Fruit fly (Drosophila melanogaster) whole organism, embryonic: ENCODE results near the gene hry.

Source experiments
- B-H2 ChIP-seq: fragments of 200-800 bp; sonication (Bioruptor generic); optimal IDR thresholded peaks from 2 replicates; lab custom pipeline; 2018; ENCODE audit warnings: missing biosample characterization, mild to moderate bottlenecking, missing genetic modification characterization
- Bdp1 ChIP-seq: fragments of 200-800 bp; sonication (Bioruptor generic); optimal IDR thresholded peaks from 3 replicates; lab custom pipeline; 2016; ENCODE audit warnings: missing biosample characterization, missing genetic modification characterization
- CG10565 ChIP-seq: fragments of 200-800 bp; sonication (Bioruptor generic); optimal IDR thresholded peaks from 3 replicates; lab custom pipeline; 2016; ENCODE audit warnings: missing biosample characterization, mild to moderate bottlenecking, missing genetic modification characterization
- CG10979 ChIP-seq: fragments of 200-800 bp; sonication (Bioruptor generic); optimal IDR thresholded peaks from 2 replicates; lab custom pipeline; 2018; ENCODE audit warnings: missing biosample characterization, mild to moderate bottlenecking, missing genetic modification characterization, moderate library complexity
- CG11247 ChIP-seq: fragments of 200-800 bp; sonication (Bioruptor generic); IDR thresholded peaks from 2 replicates; pipeline ENCODE4 v1.3.6; 2022; ENCODE audit warnings: missing biosample characterization, missing genetic modification characterization
- CG12155 ChIP-seq: fragments of 200-800 bp; sonication (Bioruptor generic); optimal IDR thresholded peaks from 3 replicates; lab custom pipeline; 2016; ENCODE audit warnings: missing biosample characterization, missing genetic modification characterization
- CG1233 ChIP-seq: fragments of 200-800 bp; sonication (Bioruptor generic); optimal IDR thresholded peaks from 4 replicates; lab custom pipeline; 2018; ENCODE audit warnings: missing biosample characterization, mild to moderate bottlenecking, missing genetic modification characterization
- CG14014 ChIP-seq: fragments of 200-800 bp; sonication (Bioruptor generic); IDR thresholded peaks from 2 replicates; pipeline ENCODE4 v1.3.6; 2022; ENCODE audit warnings: missing biosample characterization, missing genetic modification characterization
- CG1529 ChIP-seq: fragments of 200-800 bp; sonication (Bioruptor generic); optimal IDR thresholded peaks from 3 replicates; lab custom pipeline; 2018; ENCODE audit warnings: missing biosample characterization, missing genetic modification characterization
- CG15479 ChIP-seq: fragments of 200-800 bp; sonication (Bioruptor generic); optimal IDR thresholded peaks from 3 replicates; lab custom pipeline; 2019; ENCODE audit warnings: missing biosample characterization, mild to moderate bottlenecking, missing genetic modification characterization, moderate library complexity
- CG17328 ChIP-seq: fragments of 200-800 bp; sonication (Bioruptor generic); IDR thresholded peaks from 2 replicates; pipeline ENCODE4 v1.3.6; 2022; ENCODE audit warnings: missing biosample characterization, missing genetic modification characterization
- CG1792 ChIP-seq: fragments of 200-800 bp; sonication (Bioruptor generic); optimal IDR thresholded peaks from 2 replicates; lab custom pipeline; 2016; ENCODE audit warnings: missing biosample characterization, missing genetic modification characterization
- CG2889 ChIP-seq: fragments of 200-800 bp; sonication (Bioruptor generic); IDR thresholded peaks from 3 replicates; pipeline ENCODE4 v1.3.6; 2022; ENCODE audit warnings: missing biosample characterization, missing genetic modification characterization
- CG31224 ChIP-seq: fragments of 200-800 bp; sonication (Bioruptor generic); IDR thresholded peaks from 2 replicates; pipeline ENCODE4 v1.3.6; 2022; ENCODE audit warnings: missing biosample characterization, missing genetic modification characterization
- CG31441 ChIP-seq: fragments of 200-800 bp; sonication (Bioruptor generic); IDR thresholded peaks from 2 replicates; pipeline ENCODE4 v1.3.6; 2022; ENCODE audit warnings: missing biosample characterization, missing genetic modification characterization
- CG32532 ChIP-seq: fragments of 200-800 bp; sonication (Bioruptor generic); IDR thresholded peaks from 2 replicates; pipeline ENCODE4 v1.3.6; 2022; ENCODE audit warnings: missing biosample characterization, missing genetic modification characterization
- CG3407 ChIP-seq: fragments of 200-800 bp; sonication (Bioruptor generic); optimal IDR thresholded peaks from 2 replicates; lab custom pipeline; 2018; ENCODE audit warnings: missing biosample characterization, mild to moderate bottlenecking, missing genetic modification characterization
- CG5953 ChIP-seq: fragments of 200-800 bp; sonication (Bioruptor generic); IDR thresholded peaks from 2 replicates; pipeline ENCODE4 v1.3.6; 2022; ENCODE audit warnings: missing biosample characterization, missing genetic modification characterization
- CG6683 ChIP-seq: fragments of 200-800 bp; sonication (Bioruptor generic); optimal IDR thresholded peaks from 2 replicates; lab custom pipeline; 2017; ENCODE audit warnings: missing biosample characterization, mild to moderate bottlenecking, missing genetic modification characterization, missing genetic modification reagents
- CG8290 ChIP-seq, 3 experiments: fragments of 200-800 bp; sonication (Bioruptor generic); optimal IDR thresholded peaks; 2 replicates each; lab custom pipeline; 2016 to 2019; ENCODE audit warnings: missing biosample characterization in 3 of 3, missing genetic modification characterization in 3 of 3, mild to moderate bottlenecking in 2 of 3, moderate library complexity in 1 of 3
- CG9797 ChIP-seq: fragments of 200-800 bp; sonication (Bioruptor generic); optimal IDR thresholded peaks from 3 replicates; lab custom pipeline; 2018; ENCODE audit warnings: missing biosample characterization, mild to moderate bottlenecking, missing genetic modification characterization
- CoRest ChIP-seq: fragments of 200-800 bp; sonication (Bioruptor generic); optimal IDR thresholded peaks from 3 replicates; lab custom pipeline; 2018; ENCODE audit warnings: missing biosample characterization, mild to moderate bottlenecking, missing genetic modification characterization, moderate library complexity
- Eip74EF ChIP-seq, 2 experiments: fragments of 200-800 bp in 1 of 2; fragments of >200 bp in 1 of 2; sonication (Bioruptor generic) in 1 of 2; optimal IDR thresholded peaks; 2 replicates each; lab custom pipeline; 2017 to 2019; ENCODE audit warnings: missing biosample characterization in 2 of 2, missing genetic modification characterization in 2 of 2, mild to moderate bottlenecking in 1 of 2, moderate library complexity in 1 of 2
- Fer2 ChIP-seq: fragments of 200-800 bp; sonication (Bioruptor generic); optimal IDR thresholded peaks from 2 replicates; lab custom pipeline; 2018; ENCODE audit warnings: missing biosample characterization, mild to moderate bottlenecking, missing genetic modification characterization, moderate library complexity
- H2.0 ChIP-seq: fragments of 200-800 bp; sonication (Bioruptor generic); IDR thresholded peaks from 2 replicates; pipeline ENCODE4 v1.3.6; 2022; ENCODE audit warnings: missing biosample characterization, missing genetic modification characterization
- HLHmδ ChIP-seq: fragments of 200-800 bp; sonication (Bioruptor generic); optimal IDR thresholded peaks from 2 replicates; lab custom pipeline; 2018; ENCODE audit warnings: missing biosample characterization, mild to moderate bottlenecking, missing genetic modification characterization, moderate library complexity
- HmgD ChIP-seq: fragments of 200-800 bp; sonication (Bioruptor generic); optimal IDR thresholded peaks from 3 replicates; lab custom pipeline; 2016; ENCODE audit warnings: missing biosample characterization, missing genetic modification characterization
- Hsf ChIP-seq: fragments of 200-800 bp; sonication (Bioruptor generic); optimal IDR thresholded peaks from 3 replicates; lab custom pipeline; 2016; ENCODE audit warnings: missing biosample characterization, missing genetic modification characterization
- Jarid2 ChIP-seq: fragments of 200-800 bp; sonication (Bioruptor generic); optimal IDR thresholded peaks from 3 replicates; lab custom pipeline; 2017; ENCODE audit warnings: mild to moderate bottlenecking, missing biosample characterization, missing genetic modification reagents, missing genetic modification characterization
- MTF-1 ChIP-seq: fragments of 200-800 bp; sonication (Bioruptor generic); optimal IDR thresholded peaks from 2 replicates; lab custom pipeline; 2018; ENCODE audit warnings: missing biosample characterization, mild to moderate bottlenecking, missing genetic modification characterization, borderline replicate concordance
- Med ChIP-seq: fragments of 200-800 bp; sonication (Bioruptor generic); peaks from one replicate; lab custom pipeline; 2016; ENCODE audit warnings: missing biosample characterization, missing genetic modification characterization, mild to moderate bottlenecking, inconsistent platforms, moderate library complexity
- Oaz ChIP-seq: fragments of 200-800 bp; sonication (Bioruptor generic); IDR thresholded peaks from 2 replicates; pipeline ENCODE4 v1.3.6; 2022; ENCODE audit warnings: missing biosample characterization, missing genetic modification characterization
- Usf ChIP-seq: fragments of 200-800 bp; sonication (Bioruptor generic); optimal IDR thresholded peaks from 2 replicates; lab custom pipeline; 2017; ENCODE audit warnings: missing genotype, missing biosample characterization, missing genetic modification characterization
- ac ChIP-seq: fragments of 200-800 bp; sonication (Bioruptor generic); optimal IDR thresholded peaks from 3 replicates; lab custom pipeline; 2017; ENCODE audit warnings: missing biosample characterization, mild to moderate bottlenecking, missing genetic modification characterization
- eyg ChIP-seq: fragments of 200-800 bp; sonication (Bioruptor generic); optimal IDR thresholded peaks from 3 replicates; lab custom pipeline; 2016; ENCODE audit warnings: missing biosample characterization, missing genetic modification characterization
- gem ChIP-seq: fragments of 200-800 bp; sonication (Bioruptor generic); optimal IDR thresholded peaks from 2 replicates; lab custom pipeline; 2019; ENCODE audit warnings: missing biosample characterization, mild to moderate bottlenecking, missing genetic modification characterization, moderate library complexity
- ind ChIP-seq: fragments of 200-800 bp; sonication (Bioruptor generic); optimal IDR thresholded peaks from 3 replicates; lab custom pipeline; 2016; ENCODE audit warnings: missing biosample characterization, missing genetic modification characterization
- klu ChIP-seq: fragments of 200-800 bp; sonication (Bioruptor generic); IDR thresholded peaks from 2 replicates; pipeline ENCODE4 v1.3.6; 2022; ENCODE audit warnings: missing biosample characterization, missing genetic modification characterization
- mld ChIP-seq: fragments of 200-800 bp; sonication (Bioruptor generic); IDR thresholded peaks from 3 replicates; pipeline ENCODE4 v1.3.6; 2022; ENCODE audit warnings: missing biosample characterization, missing genetic modification characterization; ENCODE audit not compliant: partially characterized antibody
- nau ChIP-seq: fragments of 200-800 bp; sonication (Bioruptor generic); optimal IDR thresholded peaks from 3 replicates; lab custom pipeline; 2017; ENCODE audit warnings: missing biosample characterization, mild to moderate bottlenecking, missing genetic modification characterization, missing genetic modification reagents
- nom ChIP-seq: fragments of 200-800 bp; sonication (Bioruptor generic); optimal IDR thresholded peaks from 2 replicates; lab custom pipeline; 2017; ENCODE audit warnings: missing biosample characterization, missing genetic modification characterization, mild to moderate bottlenecking, moderate library complexity, missing genetic modification reagents
- pros ChIP-seq: fragments of 200-800 bp; sonication (Bioruptor generic); optimal IDR thresholded peaks from 3 replicates; lab custom pipeline; 2019; ENCODE audit warnings: missing biosample characterization, mild to moderate bottlenecking, missing genetic modification characterization, moderate library complexity
- row ChIP-seq: fragments of 200-800 bp; sonication (Bioruptor generic); IDR thresholded peaks from 3 replicates; pipeline ENCODE4 v1.3.6; 2022; ENCODE audit warnings: missing biosample characterization, missing genetic modification characterization
- sens ChIP-seq: fragments of 200-800 bp; sonication (Bioruptor generic); peaks from one replicate; lab custom pipeline; 2016; ENCODE audit warnings: missing biosample characterization, missing genetic modification characterization
- shn ChIP-seq: fragments of 200-800 bp; sonication (Bioruptor generic); optimal IDR thresholded peaks from 3 replicates; lab custom pipeline; 2016; ENCODE audit warnings: missing biosample characterization, missing genetic modification characterization
- slbo ChIP-seq: fragments of 200-800 bp; sonication (Bioruptor generic); IDR thresholded peaks from 2 replicates; pipeline ENCODE4 v1.3.6; 2022; ENCODE audit warnings: missing biosample characterization, missing genetic modification characterization
- tio ChIP-seq: fragments of 200-800 bp; sonication (Bioruptor generic); optimal IDR thresholded peaks from 2 replicates; lab custom pipeline; 2017; ENCODE audit warnings: missing biosample characterization, missing genetic modification characterization, inconsistent platforms
- unc-4 ChIP-seq: fragments of 200-800 bp; sonication (Bioruptor generic); IDR thresholded peaks from 2 replicates; pipeline ENCODE4 v1.3.6; 2022; ENCODE audit warnings: missing biosample characterization, missing genetic modification characterization; ENCODE audit not compliant: partially characterized antibody
- usp ChIP-seq: fragments of >200 bp; optimal IDR thresholded peaks from 2 replicates; lab custom pipeline; 2017; ENCODE audit warnings: missing biosample characterization, missing genetic modification characterization
- vnd ChIP-seq: fragments of 200-800 bp; sonication (Bioruptor generic); IDR thresholded peaks from 3 replicates; pipeline ENCODE4 v1.3.6; 2022; ENCODE audit warnings: missing biosample characterization, missing genetic modification characterization; ENCODE audit not compliant: partially characterized antibody

hry gene

dm6 chr3L:8696487-8696954 lies 21.0 kb downstream of the hry start (continued):
- no peak for TF ChIP-seq shn
- no peak for TF ChIP-seq CG2889 (GFP tag; lab: Robert Waterston, UW)
- TF ChIP-seq tio (GFP tag; lab: Kevin White, UChicago): no peak
- TF ChIP-seq klu (GFP tag; lab: Robert Waterston, UW): no peak
- peak; percentile 76 for TF ChIP-seq CG1529 (GFP tag; lab: Kevin White, UChicago)
- TF ChIP-seq Eip74EF (GFP tag; optimal IDR thresholded peaks at IDR 0.05; lab: Kevin White, UChicago): peak in 1 of 2 experiments; percentile 57
- TF ChIP-seq CG15479 (GFP tag; lab: Kevin White, UChicago): no peak
- no peak for TF ChIP-seq CG1792 (GFP tag; lab: Kevin White, UChicago)
- peak; percentile 82 for TF ChIP-seq MTF-1 (GFP tag; lab: Kevin White, UChicago)
- TF ChIP-seq Bdp1: no peak
- no peak for TF ChIP-seq ac (GFP tag; lab: Kevin White, UChicago)
- peak; percentile 21 for TF ChIP-seq CG10979 (tag; lab: Kevin White, UChicago)
- peak; percentile 0 for TF ChIP-seq HmgD (GFP tag; lab: Kevin White, UChicago)
- peak; percentile 77 for TF ChIP-seq CG6683 (GFP tag; lab: Kevin White, UChicago)
- TF ChIP-seq CG9797 (GFP tag; lab: Kevin White, UChicago): no peak
- TF ChIP-seq H2.0 (GFP tag; lab: Robert Waterston, UW): no peak
- TF ChIP-seq eyg (GFP tag; lab: Kevin White, UChicago): no peak
- TF ChIP-seq slbo (GFP tag; lab: Robert Waterston, UW): peak; percentile 42
- peak; percentile 79 for TF ChIP-seq CG5953 (GFP tag; lab: Robert Waterston, UW)
- TF ChIP-seq pros (GFP tag; lab: Kevin White, UChicago): peak; percentile 8
- TF ChIP-seq CG11247 (GFP tag; lab: Robert Waterston, UW): 0 out of 2 replicates have a peak, but pooled peaks have one; percentile 12
- peak; percentile 6 for TF ChIP-seq HLHmδ (GFP tag; lab: Kevin White, UChicago)
- no peak for TF ChIP-seq CG8290 (GFP tag; optimal IDR thresholded peaks at IDR 0.05; lab: Kevin White, UChicago)
- TF ChIP-seq CG8290 (tag; optimal IDR thresholded peaks at IDR 0.05; lab: Kevin White, UChicago): peak in 1 of 2 experiments; percentile 60
- peak; percentile 51 for TF ChIP-seq CoRest (tag; lab: Kevin White, UChicago)
- TF ChIP-seq B-H2 (GFP tag; lab: Kevin White, UChicago): peak; percentile 32
- no peak for TF ChIP-seq Oaz (GFP tag; lab: Robert Waterston, UW)
- TF ChIP-seq usp (GFP tag; lab: Kevin White, UChicago): no peak
- no peak for TF ChIP-seq ind
- peak; percentile 57 for TF ChIP-seq CG32532 (GFP tag; lab: Robert Waterston, UW)
- TF ChIP-seq unc-4 (GFP tag; lab: Robert Waterston, UW): no peak
- peak; percentile 93 for TF ChIP-seq Med (GFP tag; lab: Kevin White, UChicago)
- TF ChIP-seq nom (GFP tag; lab: Kevin White, UChicago): peak; percentile 73
- TF ChIP-seq CG12155 (GFP tag; lab: Kevin White, UChicago): no peak
- TF ChIP-seq CG31224: 0 out of 2 replicates have a peak, but pooled peaks have one; percentile 25
- TF ChIP-seq mld (GFP tag; lab: Robert Waterston, UW): no peak
- no peak for TF ChIP-seq CG17328 (GFP tag; lab: Robert Waterston, UW)
- peak; percentile 77 for TF ChIP-seq CG1233 (GFP tag; lab: Kevin White, UChicago)
- peak; percentile 45 for TF ChIP-seq Fer2 (tag; lab: Kevin White, UChicago)
- peak; percentile 69 for TF ChIP-seq gem (tag; lab: Kevin White, UChicago)
- peak; percentile 71 for TF ChIP-seq Jarid2
- TF ChIP-seq CG3407 (GFP tag; lab: Kevin White, UChicago): peak; percentile 90
- no peak for TF ChIP-seq CG10565 (GFP tag; lab: Kevin White, UChicago)
- peak; percentile 36 for TF ChIP-seq Usf (GFP tag; lab: Kevin White, UChicago)
- TF ChIP-seq Hsf: peak; percentile 4
- peak; percentile 67; the same call in 1 of the 2 replicates for TF ChIP-seq CG14014 (GFP tag; lab: Robert Waterston, UW)
- TF ChIP-seq CG31441: peak; percentile 45; the same call in 1 of the 2 replicates
- peak; percentile 92 for TF ChIP-seq sens (GFP tag; lab: Kevin White, UChicago)
- peak; percentile 80 for TF ChIP-seq nau (GFP tag; lab: Kevin White, UChicago)
- 0 out of 3 replicates have a peak, but pooled peaks have one; percentile 20 for TF ChIP-seq vnd (GFP tag; lab: Robert Waterston, UW)
- no peak; the same call in 2 of the 3 replicates for TF ChIP-seq row (GFP tag; lab: Robert Waterston, UW)
